Worm (Caenorhabditis elegans) whole organism, L1 larva: Measurements from ENCODE around the gene Y50D4A.6.
A peak's percentile ranks its signal among the peaks of the same experiment; 100 is the strongest.

Experiments
- aly-2 ChIP-seq: fragments of 150-350 bp; optimal IDR thresholded peaks from 2 replicates; lab custom pipeline; 2014; ENCODE audit warnings: missing biosample characterization, missing genetic modification characterization
- elt-2 ChIP-seq: sonication (generic microtip); optimal IDR thresholded peaks from 2 replicates; lab custom pipeline; 2016; ENCODE audit warnings: missing genetic modification characterization, mild to moderate bottlenecking, inconsistent platforms, missing compliant biosample characterization, missing genetic modification reagents
- isw-1 ChIP-seq: fragments of 200-800 bp; sonication (Bioruptor generic); IDR thresholded peaks from 2 replicates; pipeline ENCODE4 v1.3.6; 2022; ENCODE audit warnings: missing genetic modification characterization, missing compliant biosample characterization
- lin-13 ChIP-seq: fragments of 150-350 bp; optimal IDR thresholded peaks from 2 replicates; lab custom pipeline; 2014; ENCODE audit warnings: missing biosample characterization, missing genetic modification reagents, missing genetic modification characterization
- mdl-1 ChIP-seq, 2 experiments: fragments of 150-350 bp; optimal IDR thresholded peaks; 2 replicates each; lab custom pipeline; 2014 to 2017; ENCODE audit warnings: missing biosample characterization in 2 of 2, missing genetic modification characterization in 2 of 2, inconsistent platforms in 1 of 2
- nhr-12 ChIP-seq: sonication (generic microtip); optimal IDR thresholded peaks from 2 replicates; lab custom pipeline; 2017; ENCODE audit warnings: missing biosample characterization, missing genetic modification characterization
- nhr-76 ChIP-seq: sonication (generic microtip); optimal IDR thresholded peaks from 2 replicates; lab custom pipeline; 2017; ENCODE audit warnings: missing biosample characterization, missing genetic modification characterization
- skn-1 ChIP-seq: fragments of 150-350 bp; optimal IDR thresholded peaks from 2 replicates; lab custom pipeline; 2014; ENCODE audit warnings: missing biosample characterization, missing genetic modification characterization
- unc-62 ChIP-seq: fragments of 150-350 bp; optimal IDR thresholded peaks from 2 replicates; lab custom pipeline; 2014; ENCODE audit warnings: missing biosample characterization, missing genetic modification reagents, missing genetic modification characterization

ce11 chrV:1153925-1154324 is 45.1 kb downstream of the Y50D4A.6 start:
- no peak for TF ChIP-seq elt-2 (tag; lab: Kevin White, UChicago)
- TF ChIP-seq lin-13 = no peak
- TF ChIP-seq skn-1 (tag; lab: Kevin White, UChicago) = peak; percentile 15
- TF ChIP-seq aly-2 = no peak
- no peak for TF ChIP-seq nhr-12
- no peak for TF ChIP-seq unc-62 (GFP tag; lab: Kevin White, UChicago)
- no peak for TF ChIP-seq nhr-76 (tag; lab: Kevin White, UChicago)
- peak; percentile 10; the same call in 1 of the 2 replicates for TF ChIP-seq isw-1 (GFP tag; lab: Robert Waterston, UW)
- no peak for TF ChIP-seq mdl-1 (tag; optimal IDR thresholded peaks at IDR 0.05; lab: Kevin White, UChicago)
